Fruit fly (Drosophila melanogaster) whole organism: ENCODE data around the gene CG4650.
"Not testable (repeated sequence)": the region's sequence is repeated elsewhere in the genome, so short reads cannot be mapped to it uniquely, and the experiment has no call there.

Experiments used
- CG8478 ChIP-seq: fragments of >200 bp; optimal IDR thresholded peaks from 2 replicates; lab custom pipeline; 2018; ENCODE audit warnings: inconsistent platforms
- Dll ChIP-seq: fragments of >200 bp; optimal IDR thresholded peaks from 2 replicates; lab custom pipeline; 2017
- EcR ChIP-seq, 2 experiments: fragments of >200 bp; optimal IDR thresholded peaks; 2 replicates each; lab custom pipeline; 2017; ENCODE audit warnings: missing biosample characterization in 2 of 2, missing genetic modification characterization in 2 of 2, missing genetic modification reagents in 2 of 2
- pan ChIP-seq: fragments of >200 bp; optimal IDR thresholded peaks from 2 replicates; lab custom pipeline; 2017
- psq ChIP-seq: fragments of >200 bp; optimal IDR thresholded peaks from 2 replicates; lab custom pipeline; 2017
- usp ChIP-seq: fragments of >200 bp; optimal IDR thresholded peaks from 2 replicates; lab custom pipeline; 2017; ENCODE audit warnings: missing biosample characterization, missing genetic modification characterization, mixed read lengths

CG4650 gene

DNA sequence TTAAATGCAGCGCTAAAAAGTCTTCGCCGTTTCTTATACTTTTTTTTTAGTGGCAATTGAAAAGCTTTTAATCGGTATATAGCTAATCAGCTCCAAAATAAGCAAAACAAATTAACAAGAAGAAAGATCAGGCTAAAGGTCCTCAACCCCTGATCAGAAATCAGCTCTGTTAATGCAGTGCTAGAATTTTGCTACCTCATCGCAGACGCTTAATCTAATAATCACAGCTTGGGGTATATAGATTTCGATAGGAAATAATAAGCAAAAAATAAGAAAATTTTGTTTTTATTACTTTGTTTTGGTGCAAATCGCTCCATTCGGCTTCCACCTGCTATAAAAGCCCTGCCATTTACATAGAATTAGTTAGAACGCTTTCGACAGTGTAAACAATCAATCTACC lies 31.9 kb downstream of the CG4650 start, which contains the start of gene CG34166:
TSS of gene CG34166 (plus strand) at position 301 of the 400 bp plus-strand sequence.
- not testable (repeated sequence) for TF ChIP-seq CG8478; pan (lab: Kevin White, UChicago); usp (GFP tag; lab: Kevin White, UChicago)

DNA sequence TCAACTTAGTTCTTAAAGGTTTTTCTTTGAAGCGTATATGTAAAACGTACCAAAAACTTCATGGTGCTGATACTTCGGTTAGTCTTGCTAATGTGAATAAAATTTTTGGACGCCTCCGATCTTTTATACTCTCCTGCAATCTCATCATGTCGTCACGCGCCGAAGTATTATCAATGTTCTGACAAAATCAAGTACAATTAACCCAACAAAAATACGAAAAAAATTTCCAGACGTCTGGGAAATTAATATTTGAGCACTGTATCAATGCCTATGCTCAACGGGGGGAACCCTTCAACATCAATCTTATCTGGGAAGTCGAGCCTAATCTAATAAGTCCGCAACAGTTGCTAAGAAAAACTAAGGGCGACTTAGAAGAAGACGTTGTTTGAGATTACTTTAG lies 33.0 kb downstream of the CG4650 start, which contains the start of gene CG42586:
TSS of gene CG42586 (minus strand) at position 101 of the 400 bp plus-strand sequence.
- TF ChIP-seq Dll; CG8478; psq (lab: Kevin White, UChicago): not testable (repeated sequence)

DNA sequence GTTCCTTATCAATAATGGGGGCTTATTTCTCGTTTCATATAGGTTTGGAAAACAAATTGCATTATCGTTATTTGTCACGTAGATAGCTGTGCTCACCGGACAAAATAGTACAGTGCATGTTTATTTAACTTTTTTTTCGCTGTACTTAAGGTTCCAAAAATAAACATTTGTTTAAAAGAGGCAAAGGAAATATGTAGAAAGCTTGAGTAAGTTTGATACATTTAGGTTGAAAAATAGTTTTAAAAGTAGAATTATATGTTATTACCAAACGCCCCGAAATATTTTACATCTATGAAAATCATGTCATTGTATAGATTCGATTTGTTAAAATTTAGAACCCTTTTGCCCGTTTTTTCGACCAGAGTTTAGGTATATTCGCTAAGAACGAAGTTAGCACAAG lies 35.2 kb downstream of the CG4650 start, which contains the start of gene CG42585:
TSS of gene CG42585 (plus strand) at position 301 of the 400 bp plus-strand sequence.
- not testable (repeated sequence) for TF ChIP-seq CG8478; EcR (GFP tag; optimal IDR thresholded peaks at IDR 0.05; lab: Kevin White, UChicago); psq (lab: Kevin White, UChicago)

DNA sequence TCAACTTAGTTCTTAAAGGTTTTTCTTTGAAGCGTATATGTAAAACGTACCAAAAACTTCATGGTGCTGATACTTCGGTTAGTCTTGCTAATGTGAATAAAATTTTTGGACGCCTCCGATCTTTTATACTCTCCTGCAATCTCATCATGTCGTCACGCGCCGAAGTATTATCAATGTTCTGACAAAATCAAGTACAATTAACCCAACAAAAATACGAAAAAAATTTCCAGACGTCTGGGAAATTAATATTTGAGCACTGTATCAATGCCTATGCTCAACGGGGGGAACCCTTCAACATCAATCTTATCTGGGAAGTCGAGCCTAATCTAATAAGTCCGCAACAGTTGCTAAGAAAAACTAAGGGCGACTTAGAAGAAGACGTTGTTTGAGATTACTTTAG lies 37.1 kb downstream of the CG4650 start, which contains the start of gene CG31775:
TSS of gene CG31775 (minus strand) at position 101 of the 400 bp plus-strand sequence.
- TF ChIP-seq pan (lab: Kevin White, UChicago); psq (lab: Kevin White, UChicago); EcR (GFP tag; optimal IDR thresholded peaks at IDR 0.05; lab: Kevin White, UChicago): not testable (repeated sequence)

DNA sequence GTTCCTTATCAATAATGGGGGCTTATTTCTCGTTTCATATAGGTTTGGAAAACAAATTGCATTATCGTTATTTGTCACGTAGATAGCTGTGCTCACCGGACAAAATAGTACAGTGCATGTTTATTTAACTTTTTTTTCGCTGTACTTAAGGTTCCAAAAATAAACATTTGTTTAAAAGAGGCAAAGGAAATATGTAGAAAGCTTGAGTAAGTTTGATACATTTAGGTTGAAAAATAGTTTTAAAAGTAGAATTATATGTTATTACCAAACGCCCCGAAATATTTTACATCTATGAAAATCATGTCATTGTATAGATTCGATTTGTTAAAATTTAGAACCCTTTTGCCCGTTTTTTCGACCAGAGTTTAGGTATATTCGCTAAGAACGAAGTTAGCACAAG lies 39.2 kb downstream of the CG4650 start, which contains the start of gene CG31835:
TSS of gene CG31835 (plus strand) at position 301 of the 400 bp plus-strand sequence.
- not testable (repeated sequence) for TF ChIP-seq usp (GFP tag; lab: Kevin White, UChicago); psq (lab: Kevin White, UChicago); pan (lab: Kevin White, UChicago)

DNA sequence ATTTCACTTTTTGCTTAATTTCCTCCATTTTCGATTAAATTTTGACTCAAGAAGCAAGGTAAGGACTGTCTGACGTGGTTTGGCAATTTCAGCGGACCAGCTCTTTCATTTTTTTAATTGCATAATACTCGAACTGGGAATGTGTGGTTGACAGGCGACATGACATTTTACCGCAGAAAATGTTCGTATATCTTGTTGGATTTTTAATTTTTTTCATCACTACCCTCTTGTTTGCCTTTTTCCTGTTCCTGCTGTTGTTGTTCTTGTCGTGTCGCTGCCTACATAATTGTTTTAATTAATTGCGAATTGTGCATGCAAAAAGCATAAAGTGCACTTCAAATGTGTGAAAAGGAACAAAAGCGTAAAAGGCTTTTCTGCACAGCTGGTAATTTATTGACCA lies 44.7 kb downstream of the CG4650 start, which contains the start of gene CG42685:
TSS of gene CG42685 (minus strand) at position 101 of the 400 bp plus-strand sequence.
- TF ChIP-seq usp (GFP tag; lab: Kevin White, UChicago) (no peak), Dll (no peak), psq (lab: Kevin White, UChicago) (no peak), EcR (GFP tag; optimal IDR thresholded peaks at IDR 0.05; lab: Kevin White, UChicago) (no peak), CG8478 (no peak), pan (lab: Kevin White, UChicago) (no peak)
